Fruit fly (Drosophila melanogaster): Measurements from ENCODE around the gene ath.

ath gene

dm6 chr2L:10231092-10231494 lies 20.1 kb downstream of the ath start:
- TF ChIP-seq Sox102F (GFP tag; optimal IDR thresholded peaks at IDR 0.05): peak; percentile 45
- no peak for TF ChIP-seq Smox (GFP tag; optimal IDR thresholded peaks at IDR 0.05)
- TF ChIP-seq CG31627 (GFP tag; optimal IDR thresholded peaks at IDR 0.05): peak; percentile 32
- TF ChIP-seq Ets21C (GFP tag; optimal IDR thresholded peaks at IDR 0.05): no peak
- TF ChIP-seq CG6808 (GFP tag; optimal IDR thresholded peaks at IDR 0.05): peak; percentile 14
- TF ChIP-seq Hr4 (GFP tag; optimal IDR thresholded peaks at IDR 0.05): peak; percentile 71
- no peak for TF ChIP-seq CG6163 (GFP tag; IDR thresholded peaks at IDR 0.05)
- no peak for TF ChIP-seq CG9139 (GFP tag; optimal IDR thresholded peaks at IDR 0.05)
- TF ChIP-seq topi (GFP tag; optimal IDR thresholded peaks at IDR 0.05): peak; percentile 61
- no peak for TF ChIP-seq spab (GFP tag; optimal IDR thresholded peaks at IDR 0.05)
- peak; percentile 4 for TF ChIP-seq vri (GFP tag; optimal IDR thresholded peaks at IDR 0.05)
- no peak for TF ChIP-seq lz (GFP tag; optimal IDR thresholded peaks at IDR 0.05)
- peak; percentile 42 for TF ChIP-seq achi (GFP tag; optimal IDR thresholded peaks at IDR 0.05)
- TF ChIP-seq CG11902 (GFP tag; optimal IDR thresholded peaks at IDR 0.05): no peak
- no peak for TF ChIP-seq Hr39 (GFP tag; optimal IDR thresholded peaks at IDR 0.05)
- TF ChIP-seq esn (GFP tag; optimal IDR thresholded peaks at IDR 0.05): peak; percentile 55
- TF ChIP-seq pdm3 (GFP tag; optimal IDR thresholded peaks at IDR 0.05): no peak
- no peak for TF ChIP-seq CG3919 (GFP tag; optimal IDR thresholded peaks at IDR 0.05)
- TF ChIP-seq CG11294 (GFP tag; IDR thresholded peaks at IDR 0.05): no peak
- peak; percentile 4 for TF ChIP-seq CG8319 (GFP tag; optimal IDR thresholded peaks at IDR 0.05)
- TF ChIP-seq CG3032 (tag; optimal IDR thresholded peaks at IDR 0.05): peak; percentile 38
- TF ChIP-seq Sox15 (GFP tag; optimal IDR thresholded peaks at IDR 0.05): peak; percentile 2
- no peak for TF ChIP-seq Blimp-1 (GFP tag; optimal IDR thresholded peaks at IDR 0.05)
- TF ChIP-seq svp (GFP tag): no peak
- peak; percentile 0 for TF ChIP-seq cyc (GFP tag; optimal IDR thresholded peaks at IDR 0.05)
- peak; percentile 57 for TF ChIP-seq OdsH (GFP tag; optimal IDR thresholded peaks at IDR 0.05)
- TF ChIP-seq Gug (GFP tag; IDR thresholded peaks at IDR 0.05): no peak
- TF ChIP-seq Eip75B (GFP tag; optimal IDR thresholded peaks at IDR 0.05): peak; percentile 58
- no peak for TF ChIP-seq CG16779 (tag; optimal IDR thresholded peaks at IDR 0.05)
- TF ChIP-seq CG34406 (GFP tag; optimal IDR thresholded peaks at IDR 0.05): peak; percentile 36
- TF ChIP-seq Eip93F (GFP tag; optimal IDR thresholded peaks at IDR 0.05): no peak
- no peak for TF ChIP-seq Hr38 (GFP tag; optimal IDR thresholded peaks at IDR 0.05)
- no peak for TF ChIP-seq fd85E (GFP tag; optimal IDR thresholded peaks at IDR 0.05)
- TF ChIP-seq CG10631 (GFP tag; optimal IDR thresholded peaks at IDR 0.05): peak; percentile 52
- peak; percentile 5 for TF ChIP-seq fkh (GFP tag; optimal IDR thresholded peaks at IDR 0.05)
- no peak for TF ChIP-seq salr (GFP tag; optimal IDR thresholded peaks at IDR 0.05)
- TF ChIP-seq net (GFP tag; optimal IDR thresholded peaks at IDR 0.05): no peak
- peak; percentile 51 for TF ChIP-seq CG10669 (GFP tag; optimal IDR thresholded peaks at IDR 0.05)
- no peak for TF ChIP-seq CG6276 (GFP tag; optimal IDR thresholded peaks at IDR 0.05)
- TF ChIP-seq CG1621 (tag; optimal IDR thresholded peaks at IDR 0.05): no peak
- no peak for TF ChIP-seq fd59A (GFP tag; optimal IDR thresholded peaks at IDR 0.05)
- TF ChIP-seq dac (GFP tag; optimal IDR thresholded peaks at IDR 0.05): peak; percentile 24
- TF ChIP-seq CG11762 (GFP tag; optimal IDR thresholded peaks at IDR 0.05; ENCODE audit: insufficient read depth): no peak
- TF ChIP-seq Lpt (GFP tag; optimal IDR thresholded peaks at IDR 0.05): peak; percentile 31
- TF ChIP-seq CG8119 (GFP tag; IDR thresholded peaks at IDR 0.05): peak; percentile 51; the same call in 2 of the 3 replicates
- no peak for TF ChIP-seq CG7368 (GFP tag; optimal IDR thresholded peaks at IDR 0.05)
- TF ChIP-seq Met (GFP tag; optimal IDR thresholded peaks at IDR 0.05): peak; percentile 54
- TF ChIP-seq dsx (GFP tag; optimal IDR thresholded peaks at IDR 0.05; ENCODE audit: poor library complexity, severe bottlenecking): peak; percentile 17
- peak; percentile 43 for TF ChIP-seq acj6 (GFP tag; optimal IDR thresholded peaks at IDR 0.05)
- peak; percentile 49; the same call in 1 of the 2 replicates for TF ChIP-seq CG15336 (GFP tag; IDR thresholded peaks at IDR 0.05)
- TF ChIP-seq CG4318 (GFP tag; optimal IDR thresholded peaks at IDR 0.05): no peak
- no peak for TF ChIP-seq eg (GFP tag; IDR thresholded peaks at IDR 0.05)
- TF ChIP-seq Eip78C (GFP tag): peak; percentile 84
